Worm (Caenorhabditis elegans) whole organism, midembryonic: Measurements from ENCODE around the gene T03E6.9.

Experiments
- flt-1 ChIP-seq: fragments of 200-800 bp; sonication (Bioruptor generic); IDR thresholded peaks from 2 replicates; pipeline ENCODE4 v1.3.6; 2022; ENCODE audit warnings: missing genetic modification characterization, missing compliant biosample characterization
- ref-1 ChIP-seq: fragments of 200-800 bp; sonication (Bioruptor generic); conservative IDR thresholded peaks from 2 replicates; pipeline ENCODE4 v1.3.6; 2022; ENCODE audit warnings: missing genetic modification reagents, missing genetic modification characterization, missing compliant biosample characterization

ce11 chrV:16582973-16583372 is 17.6 kb downstream of the T03E6.9 start, which contains the start of gene str-150:
- TF ChIP-seq flt-1 (GFP tag; lab: Robert Waterston, UW) (no peak), ref-1 (no peak)
